Worm (Caenorhabditis elegans): Measurements from ENCODE around the gene F15E6.6.

The F15E6.6 gene

DNA sequence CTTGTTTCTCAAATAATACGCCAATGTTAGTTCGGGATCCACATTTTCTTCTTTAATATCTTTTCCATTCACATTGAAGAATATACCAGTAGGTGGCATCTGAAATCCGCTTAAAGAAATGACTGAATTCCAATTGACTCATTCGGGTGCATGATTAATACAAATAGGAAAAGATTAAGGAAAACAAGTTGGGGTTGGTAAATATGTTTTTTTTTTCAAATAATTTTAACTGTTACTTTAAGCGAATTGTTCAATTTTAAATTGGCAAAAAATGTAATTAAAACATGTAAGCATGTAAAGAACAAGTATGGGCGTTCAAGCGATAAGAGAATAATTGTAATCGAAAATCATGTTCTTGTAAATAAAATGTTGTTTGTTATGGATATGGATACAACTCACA lies at the start of gene F15E6.6:
F15E6.6 (minus strand) TSS at position 101 of the 400 bp plus-strand sequence.
- no peak for TF ChIP-seq nhr-23 (tag; optimal IDR thresholded peaks at IDR 0.05)
- TF ChIP-seq nhr-11 (tag; optimal IDR thresholded peaks at IDR 0.05): no peak
- TF ChIP-seq nhr-77 (tag; optimal IDR thresholded peaks at IDR 0.05): no peak
- no peak for TF ChIP-seq zag-1 (tag; optimal IDR thresholded peaks at IDR 0.05)
- no peak for TF ChIP-seq mbf-1 (tag; optimal IDR thresholded peaks at IDR 0.05)
- TF ChIP-seq nhr-21 (tag; optimal IDR thresholded peaks at IDR 0.05): no peak
- TF ChIP-seq mab-5 (tag; optimal IDR thresholded peaks at IDR 0.05): no peak
- no peak for TF ChIP-seq nhr-6 (tag; optimal IDR thresholded peaks at IDR 0.05)
- no peak for TF ChIP-seq Y55F3AM.14 (GFP tag; optimal IDR thresholded peaks at IDR 0.05)
- no peak for TF ChIP-seq ceh-16 (tag; optimal IDR thresholded peaks at IDR 0.05)
- no peak for TF ChIP-seq nhr-10 (tag; optimal IDR thresholded peaks at IDR 0.05)

ce11 chrIV:4326445-4326844 lies 42.5 kb upstream of the F15E6.6 start, which contains the start of gene trpl-2:
TSS of gene trpl-2 (plus strand) at chrIV:4326654.
- TF ChIP-seq sem-4 (tag; optimal IDR thresholded peaks at IDR 0.05): no peak
- TF ChIP-seq dmd-4 (tag; optimal IDR thresholded peaks at IDR 0.05): no peak
- TF ChIP-seq fos-1 (tag; optimal IDR thresholded peaks at IDR 0.05): peak; percentile 75
- TF ChIP-seq mdl-1 (tag; optimal IDR thresholded peaks at IDR 0.05): no peak
- no peak for TF ChIP-seq mab-5 (tag; optimal IDR thresholded peaks at IDR 0.05)

DNA sequence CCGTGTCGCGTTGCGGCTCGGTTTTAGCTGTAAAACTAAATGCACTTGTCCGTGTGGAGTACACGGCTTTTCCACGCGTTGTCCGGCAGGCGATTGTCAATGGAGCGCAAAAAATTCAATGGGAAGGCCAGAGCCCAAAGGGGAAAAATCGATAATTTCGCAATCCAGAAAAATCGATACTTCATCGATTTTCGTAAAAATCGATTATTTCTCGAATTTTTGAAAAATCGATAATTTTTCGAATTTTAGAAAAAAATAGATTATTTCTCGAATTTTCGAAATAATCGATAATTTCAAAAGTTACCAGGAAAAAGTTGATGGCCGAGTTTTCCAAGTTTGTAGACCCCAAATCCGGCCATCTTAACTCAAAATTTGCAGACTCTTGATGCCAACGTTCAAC lies 35.6 kb upstream of the F15E6.6 start:
- TF ChIP-seq aly-2 (tag; optimal IDR thresholded peaks at IDR 0.05) (no peak), ztf-1 (GFP tag; conservative IDR thresholded peaks at IDR 0.05) (no peak), skn-1 (tag; optimal IDR thresholded peaks at IDR 0.05) (no peak), sma-9 (GFP tag; optimal IDR thresholded peaks at IDR 0.05) (no peak), sma-9 (tag; optimal IDR thresholded peaks at IDR 0.05) (no peak)

- TF ChIP-seq nhr-12 (tag; optimal IDR thresholded peaks at IDR 0.05): no peak
- no peak for TF ChIP-seq zag-1 (tag; optimal IDR thresholded peaks at IDR 0.05)
- no peak for TF ChIP-seq C34F6.9 (tag; optimal IDR thresholded peaks at IDR 0.05)
- no peak for TF ChIP-seq nhr-129 (tag; optimal IDR thresholded peaks at IDR 0.05)
- TF ChIP-seq ama-1 (optimal IDR thresholded peaks at IDR 0.05): no peak
- TF ChIP-seq nhr-21 (tag; optimal IDR thresholded peaks at IDR 0.05): no peak
- TF ChIP-seq lin-39 (tag; optimal IDR thresholded peaks at IDR 0.05): no peak
- no peak for TF ChIP-seq sma-9 (GFP tag; optimal IDR thresholded peaks at IDR 0.05)
- no peak for TF ChIP-seq sma-9 (tag; optimal IDR thresholded peaks at IDR 0.05)
- no peak for TF ChIP-seq lsy-2 (tag; optimal IDR thresholded peaks at IDR 0.05)
- TF ChIP-seq elt-3 (tag; optimal IDR thresholded peaks at IDR 0.05): no peak
- TF ChIP-seq ztf-11 (tag; optimal IDR thresholded peaks at IDR 0.05): no peak
- TF ChIP-seq ceh-16 (tag; optimal IDR thresholded peaks at IDR 0.05): no peak
- TF ChIP-seq mab-5 (tag; optimal IDR thresholded peaks at IDR 0.05): no peak
- no peak for TF ChIP-seq sem-4 (tag; optimal IDR thresholded peaks at IDR 0.05)
- no peak for TF ChIP-seq nhr-11 (tag; optimal IDR thresholded peaks at IDR 0.05)
- TF ChIP-seq nhr-6 (tag; optimal IDR thresholded peaks at IDR 0.05): no peak
- TF ChIP-seq nhr-25 (tag; optimal IDR thresholded peaks at IDR 0.05): no peak
Measured at ce11 chrIV:4318056-4318455, 34.1 kb upstream of the F15E6.6 start.

DNA sequence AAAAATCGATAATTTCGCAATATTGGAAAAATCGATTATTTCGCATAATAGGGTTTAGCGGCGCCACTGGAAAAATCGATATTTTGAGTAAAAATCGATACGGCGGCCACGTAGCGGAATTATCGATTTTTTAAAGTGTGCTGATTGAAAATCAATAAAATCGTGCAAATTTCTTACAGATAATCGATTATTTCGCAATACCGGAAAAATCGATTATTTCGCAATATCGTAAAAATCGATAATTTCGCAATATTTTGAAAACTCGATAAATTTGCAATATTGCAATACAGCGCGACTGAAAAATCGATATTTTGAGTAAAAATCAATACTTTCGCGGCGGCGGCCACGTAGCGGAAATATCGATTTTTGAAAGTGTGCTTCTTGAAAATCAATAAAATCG lies 33.7 kb upstream of the F15E6.6 start:
- TF ChIP-seq nhr-129 (tag; optimal IDR thresholded peaks at IDR 0.05): no peak
- no peak for TF ChIP-seq ztf-11 (tag; optimal IDR thresholded peaks at IDR 0.05)
- no peak for TF ChIP-seq nhr-12 (tag; optimal IDR thresholded peaks at IDR 0.05)
- no peak for TF ChIP-seq ceh-82 (tag; optimal IDR thresholded peaks at IDR 0.05)
- no peak for TF ChIP-seq ztf-4 (tag; optimal IDR thresholded peaks at IDR 0.05)
- no peak for TF ChIP-seq elt-3 (tag; optimal IDR thresholded peaks at IDR 0.05)
- no peak for TF ChIP-seq alr-1 (tag; optimal IDR thresholded peaks at IDR 0.05)
- TF ChIP-seq lin-39 (tag; optimal IDR thresholded peaks at IDR 0.05): no peak
- no peak for TF ChIP-seq ama-1 (optimal IDR thresholded peaks at IDR 0.05)
- TF ChIP-seq nhr-23 (tag; optimal IDR thresholded peaks at IDR 0.05): no peak
- TF ChIP-seq skn-1 (tag; optimal IDR thresholded peaks at IDR 0.05): no peak
- no peak for TF ChIP-seq blmp-1 (tag; optimal IDR thresholded peaks at IDR 0.05; ENCODE audit: insufficient read depth)
- no peak for TF ChIP-seq unc-55 (GFP tag; optimal IDR thresholded peaks at IDR 0.05)
- TF ChIP-seq elt-1 (tag; optimal IDR thresholded peaks at IDR 0.05): no peak
- no peak for TF ChIP-seq egl-27 (tag; optimal IDR thresholded peaks at IDR 0.05)
- no peak for TF ChIP-seq F13H6.1 (tag; optimal IDR thresholded peaks at IDR 0.05)
- TF ChIP-seq ztf-1 (GFP tag; conservative IDR thresholded peaks at IDR 0.05): no peak
- no peak for TF ChIP-seq mdl-1 (tag; optimal IDR thresholded peaks at IDR 0.05)
- no peak for TF ChIP-seq lin-13 (GFP tag; optimal IDR thresholded peaks at IDR 0.05)
- no peak for TF ChIP-seq Y55F3AM.14 (GFP tag; optimal IDR thresholded peaks at IDR 0.05)

Measured in whole organism, L2 larva.